Fruit fly (Drosophila melanogaster) whole organism, adult: ENCODE measurements around the gene CG10055.

Experiments
- CG11617 ChIP-seq: fragments of 200-800 bp; sonication (Bioruptor generic); optimal IDR thresholded peaks from 2 replicates; lab custom pipeline; 2017; ENCODE audit warnings: mild to moderate bottlenecking, missing biosample characterization, missing genetic modification reagents, missing genetic modification characterization
- CG12768 ChIP-seq: fragments of 200-800 bp; sonication (Bioruptor generic); optimal IDR thresholded peaks from 2 replicates; lab custom pipeline; 2017; ENCODE audit warnings: missing biosample characterization, missing genetic modification characterization, mild to moderate bottlenecking, moderate library complexity, missing genetic modification reagents
- CG14711 ChIP-seq: fragments of 200-800 bp; sonication (Bioruptor generic); optimal IDR thresholded peaks from 2 replicates; lab custom pipeline; 2018; ENCODE audit warnings: missing biosample characterization, mild to moderate bottlenecking, missing genetic modification characterization, moderate library complexity
- CG1620 ChIP-seq: fragments of 200-800 bp; sonication (Bioruptor generic); optimal IDR thresholded peaks from 2 replicates; lab custom pipeline; 2016; ENCODE audit warnings: missing biosample characterization, missing genetic modification characterization
- CG33017 ChIP-seq: fragments of 200-800 bp; sonication (Bioruptor generic); optimal IDR thresholded peaks from 2 replicates; lab custom pipeline; 2018; ENCODE audit warnings: missing biosample characterization, mild to moderate bottlenecking, missing genetic modification characterization, moderate library complexity
- CG5204 ChIP-seq: fragments of 200-800 bp; sonication (Bioruptor generic); optimal IDR thresholded peaks from 2 replicates; lab custom pipeline; 2016; ENCODE audit warnings: missing biosample characterization, missing genetic modification characterization
- CG7045 ChIP-seq: fragments of 200-800 bp; sonication (Bioruptor generic); optimal IDR thresholded peaks from 2 replicates; lab custom pipeline; 2017; ENCODE audit warnings: missing biosample characterization, mild to moderate bottlenecking, missing genetic modification characterization
- CG7101 ChIP-seq: fragments of 200-800 bp; sonication (Bioruptor generic); optimal IDR thresholded peaks from 2 replicates; lab custom pipeline; 2018; ENCODE audit warnings: missing biosample characterization, mild to moderate bottlenecking, missing genetic modification characterization, moderate library complexity
- Clk ChIP-seq: fragments of 200-800 bp; sonication (Bioruptor generic); optimal IDR thresholded peaks from 2 replicates; lab custom pipeline; 2017; ENCODE audit warnings: missing biosample characterization, missing genetic modification characterization
- Crg-1 ChIP-seq: fragments of 200-800 bp; sonication (Bioruptor generic); optimal IDR thresholded peaks from 2 replicates; lab custom pipeline; 2016; ENCODE audit warnings: missing biosample characterization, missing genetic modification characterization
- Hr96 ChIP-seq: fragments of 200-800 bp; sonication (Bioruptor generic); optimal IDR thresholded peaks from 2 replicates; lab custom pipeline; 2016; ENCODE audit warnings: missing biosample characterization, missing genetic modification characterization
- Mnt ChIP-seq: fragments of 200-800 bp; sonication (Bioruptor generic); optimal IDR thresholded peaks from 2 replicates; lab custom pipeline; 2016; ENCODE audit warnings: missing biosample characterization, mild to moderate bottlenecking, missing genetic modification characterization
- bab1 ChIP-seq: fragments of 200-800 bp; sonication (Bioruptor generic); optimal IDR thresholded peaks from 3 replicates; lab custom pipeline; 2019; ENCODE audit warnings: missing biosample characterization, mild to moderate bottlenecking, missing genetic modification characterization, moderate library complexity
- cic ChIP-seq: fragments of 200-800 bp; sonication (Bioruptor generic); optimal IDR thresholded peaks from 2 replicates; lab custom pipeline; 2017; ENCODE audit warnings: missing biosample characterization, mild to moderate bottlenecking, missing genetic modification characterization, moderate library complexity
- cnc ChIP-seq, 2 experiments: fragments of >200 bp; optimal IDR thresholded peaks; 2 replicates each; lab custom pipeline; 2017
- kay ChIP-seq: fragments of 200-800 bp; sonication (Bioruptor generic); peaks from one replicate; lab custom pipeline; 2016; ENCODE audit warnings: missing biosample characterization, missing genetic modification characterization, borderline replicate concordance
- ovo ChIP-seq: fragments of 200-800 bp; sonication (Bioruptor generic); optimal IDR thresholded peaks from 2 replicates; lab custom pipeline; 2016; ENCODE audit warnings: missing biosample characterization, missing genetic modification characterization
- pad ChIP-seq: fragments of 200-800 bp; sonication (Bioruptor generic); optimal IDR thresholded peaks from 3 replicates; lab custom pipeline; 2017; ENCODE audit warnings: missing biosample characterization, missing genetic modification characterization, mild to moderate bottlenecking, moderate library complexity, missing genetic modification reagents
- tj ChIP-seq: fragments of 200-800 bp; sonication (Bioruptor generic); optimal IDR thresholded peaks from 3 replicates; lab custom pipeline; 2017; ENCODE audit warnings: missing biosample characterization, mild to moderate bottlenecking, missing genetic modification characterization, moderate library complexity
- toe ChIP-seq: fragments of 200-800 bp; sonication (Bioruptor generic); optimal IDR thresholded peaks from 2 replicates; lab custom pipeline; 2016; ENCODE audit warnings: missing biosample characterization, missing genetic modification characterization

The CG10055 gene

dm6 chr3R:7139188-7140038, 47.1 kb downstream of the CG10055 start:
- TF ChIP-seq CG7045 (GFP tag; lab: Kevin White, UChicago) (no peak), CG5204 (GFP tag; lab: Kevin White, UChicago) (no peak), tj (GFP tag; lab: Kevin White, UChicago) (no peak), CG33017 (tag; lab: Kevin White, UChicago) (no peak), CG7101 (tag; lab: Kevin White, UChicago) (no peak), bab1 (GFP tag; lab: Kevin White, UChicago) (no peak), cnc (optimal IDR thresholded peaks at IDR 0.05; lab: Kevin White, UChicago) (no peak), ovo (GFP tag; lab: Kevin White, UChicago) (no peak), Clk (GFP tag; lab: Kevin White, UChicago) (no peak), pad (GFP tag; lab: Kevin White, UChicago) (no peak), Mnt (no peak), CG11617 (no peak)

DNA sequence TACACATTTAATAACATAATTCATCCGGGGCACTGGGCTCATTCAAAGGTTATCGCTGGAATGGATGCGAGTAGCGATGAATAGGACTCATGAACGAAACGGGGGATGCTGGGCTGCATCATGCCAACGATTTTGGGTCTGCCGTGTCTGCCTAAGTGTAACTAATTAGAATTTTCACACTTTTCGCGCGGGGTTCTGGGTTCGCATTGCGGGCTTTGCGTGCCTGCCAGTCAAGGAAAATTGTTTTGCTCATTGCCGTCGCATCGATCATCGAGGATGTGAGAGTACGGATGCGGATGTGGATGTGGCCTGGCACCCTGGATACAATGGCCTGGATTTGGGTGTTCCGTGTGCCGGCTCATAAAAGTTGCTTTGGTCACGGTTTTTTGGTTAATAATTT, 48.4 kb downstream of the CG10055 start:
- TF ChIP-seq pad (GFP tag; lab: Kevin White, UChicago) (no peak), Crg-1 (no peak), CG12768 (GFP tag; lab: Kevin White, UChicago) (no peak), Clk (GFP tag; lab: Kevin White, UChicago) (no peak), CG7045 (GFP tag; lab: Kevin White, UChicago) (no peak), CG14711 (tag; lab: Kevin White, UChicago) (no peak), CG5204 (GFP tag; lab: Kevin White, UChicago) (no peak), cnc (optimal IDR thresholded peaks at IDR 0.05; lab: Kevin White, UChicago) (no peak), tj (GFP tag; lab: Kevin White, UChicago) (no peak), Hr96 (no peak), Mnt (no peak), toe (GFP tag; lab: Kevin White, UChicago) (no peak), kay (GFP tag; lab: Kevin White, UChicago) (no peak), cic (no peak), bab1 (GFP tag; lab: Kevin White, UChicago) (no peak), CG7101 (tag; lab: Kevin White, UChicago) (no peak), CG1620 (GFP tag; lab: Kevin White, UChicago) (no peak), CG11617 (no peak), CG33017 (tag; lab: Kevin White, UChicago) (no peak)

DNA sequence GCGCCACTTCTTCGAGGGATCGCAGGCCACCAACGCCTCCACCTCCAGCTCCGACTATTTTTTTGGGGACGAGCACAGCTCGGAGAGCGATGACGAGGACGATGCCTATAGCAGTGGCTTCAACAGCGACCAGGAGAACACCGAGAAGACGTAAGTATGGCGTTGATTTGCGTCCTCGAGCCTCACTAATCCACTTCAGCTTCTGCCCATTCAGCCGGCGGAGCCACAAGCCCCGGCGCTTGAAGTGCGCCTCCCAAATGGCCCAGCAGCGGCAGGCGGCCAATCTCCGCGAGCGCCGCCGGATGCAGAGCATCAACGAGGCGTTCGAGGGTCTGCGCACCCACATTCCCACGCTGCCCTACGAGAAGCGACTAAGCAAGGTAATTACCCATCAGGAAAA, 49.3 kb downstream of the CG10055 start:
- no peak for TF ChIP-seq bab1 (GFP tag; lab: Kevin White, UChicago)
- TF ChIP-seq Mnt: no peak
- TF ChIP-seq CG33017 (tag; lab: Kevin White, UChicago): no peak
- no peak for TF ChIP-seq tj (GFP tag; lab: Kevin White, UChicago)
- no peak for TF ChIP-seq cnc (optimal IDR thresholded peaks at IDR 0.05; lab: Kevin White, UChicago)
- no peak for TF ChIP-seq Hr96
- TF ChIP-seq CG7101 (tag; lab: Kevin White, UChicago): no peak
- no peak for TF ChIP-seq Clk (GFP tag; lab: Kevin White, UChicago)
- no peak for TF ChIP-seq kay (GFP tag; lab: Kevin White, UChicago)
- TF ChIP-seq CG5204 (GFP tag; lab: Kevin White, UChicago): no peak
- TF ChIP-seq CG12768 (GFP tag; lab: Kevin White, UChicago): no peak
- TF ChIP-seq cic: no peak
- TF ChIP-seq CG7045 (GFP tag; lab: Kevin White, UChicago): no peak
- TF ChIP-seq CG1620 (GFP tag; lab: Kevin White, UChicago): no peak
- TF ChIP-seq pad (GFP tag; lab: Kevin White, UChicago): no peak
- no peak for TF ChIP-seq toe (GFP tag; lab: Kevin White, UChicago)
- no peak for TF ChIP-seq CG14711 (tag; lab: Kevin White, UChicago)
- TF ChIP-seq ovo (GFP tag; lab: Kevin White, UChicago): no peak
- no peak for TF ChIP-seq Crg-1

DNA sequence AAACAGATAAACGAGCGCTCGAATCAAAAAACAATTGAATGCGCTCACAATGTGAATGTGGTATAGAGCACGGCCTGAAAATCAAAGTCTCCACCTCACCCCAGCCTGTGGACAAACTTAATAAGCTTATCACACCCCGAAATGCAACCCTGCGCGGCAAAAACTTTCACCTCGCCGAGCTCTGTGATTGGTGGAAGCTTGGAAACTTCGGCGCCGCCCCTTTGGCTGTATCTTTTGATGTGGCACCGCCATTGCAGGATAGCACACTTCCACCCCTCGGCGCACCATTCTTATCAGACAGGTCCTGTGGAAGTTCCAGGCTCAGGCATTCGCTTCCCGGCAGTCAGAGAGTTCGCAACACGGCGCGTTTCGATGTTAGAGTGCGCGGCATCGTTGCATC, 50.6 kb downstream of the CG10055 start, which contains the start of gene Fer1:
Fer1 (plus strand) TSS at position 326 of the 400 bp plus-strand sequence.
- no peak for TF ChIP-seq kay (GFP tag; lab: Kevin White, UChicago)
- TF ChIP-seq CG12768 (GFP tag; lab: Kevin White, UChicago): no peak
- no peak for TF ChIP-seq bab1 (GFP tag; lab: Kevin White, UChicago)
- TF ChIP-seq Crg-1: no peak
- no peak for TF ChIP-seq Clk (GFP tag; lab: Kevin White, UChicago)
- TF ChIP-seq CG14711 (tag; lab: Kevin White, UChicago): no peak
- TF ChIP-seq CG5204 (GFP tag; lab: Kevin White, UChicago): no peak
- no peak for TF ChIP-seq CG1620 (GFP tag; lab: Kevin White, UChicago)
- no peak for TF ChIP-seq CG33017 (tag; lab: Kevin White, UChicago)
- no peak for TF ChIP-seq pad (GFP tag; lab: Kevin White, UChicago)
- no peak for TF ChIP-seq CG11617

- TF ChIP-seq CG12768 (GFP tag; lab: Kevin White, UChicago) (no peak), CG7101 (tag; lab: Kevin White, UChicago) (no peak), Hr96 (no peak), tj (GFP tag; lab: Kevin White, UChicago) (no peak), ovo (GFP tag; lab: Kevin White, UChicago) (no peak), CG33017 (tag; lab: Kevin White, UChicago) (no peak), kay (GFP tag; lab: Kevin White, UChicago) (no peak), CG14711 (tag; lab: Kevin White, UChicago) (no peak), CG7045 (GFP tag; lab: Kevin White, UChicago) (no peak)
Observed at dm6 chr3R:7134715-7135505, 51.6 kb downstream of the CG10055 start.
